Worm (Caenorhabditis elegans): ENCODE data around the gene F53C11.4.
A peak's percentile ranks its signal among the peaks of the same experiment; 100 is the strongest.

F53C11.4 gene

ce11 chrV:13807232-13807631, 20.1 kb upstream of the F53C11.4 start, which contains the start of gene swan-1:
TSS of gene swan-1 (minus strand) at chrV:13807237.
- TF ChIP-seq elt-3 (tag; optimal IDR thresholded peaks at IDR 0.05), result no peak
- no peak for TF ChIP-seq flh-1 (GFP tag; optimal IDR thresholded peaks at IDR 0.05)
- no peak for TF ChIP-seq nhr-76 (tag; optimal IDR thresholded peaks at IDR 0.05)
- TF ChIP-seq mls-2 (tag; optimal IDR thresholded peaks at IDR 0.05), result no peak
- no peak for TF ChIP-seq sem-2 (GFP tag; optimal IDR thresholded peaks at IDR 0.05)
- TF ChIP-seq hlh-1 (tag; optimal IDR thresholded peaks at IDR 0.05), result peak; percentile 41
- peak; percentile 40 for TF ChIP-seq unc-120 (tag; optimal IDR thresholded peaks at IDR 0.05; ENCODE audit: poor library complexity, severe bottlenecking)
- TF ChIP-seq pha-4 (tag; optimal IDR thresholded peaks at IDR 0.05), result no peak
- no peak for TF ChIP-seq M03D4.4 (tag; optimal IDR thresholded peaks at IDR 0.05)

DNA sequence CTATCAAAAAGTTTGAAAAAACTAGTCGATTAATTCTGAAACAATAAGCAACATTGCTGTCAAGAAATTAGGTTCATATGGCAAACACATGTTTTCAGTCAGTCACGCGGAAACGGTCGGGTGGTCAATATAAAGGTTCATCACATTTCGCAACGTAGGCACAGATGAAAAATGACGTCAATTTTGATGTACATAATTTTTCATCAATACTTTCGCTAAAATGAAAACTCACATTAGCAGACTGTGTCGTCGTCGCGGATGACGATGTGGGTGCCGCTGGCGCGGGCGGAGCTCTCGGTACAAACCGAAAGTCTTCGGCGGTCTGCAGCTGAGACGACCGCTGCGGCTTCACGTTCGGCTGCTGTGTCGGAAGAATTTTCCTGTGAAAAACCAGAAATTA, 16.8 kb upstream of the F53C11.4 start, which contains the start of gene swan-2:
Gene swan-2 (minus strand): TSS at position 380 of the 400 bp plus-strand sequence.
- TF ChIP-seq lin-32 (GFP tag; optimal IDR thresholded peaks at IDR 0.05) (no peak), sem-2 (GFP tag; optimal IDR thresholded peaks at IDR 0.05) (no peak), M03D4.4 (tag; optimal IDR thresholded peaks at IDR 0.05) (no peak), lin-13 (tag; optimal IDR thresholded peaks at IDR 0.05) (no peak), snpc-4 (tag; optimal IDR thresholded peaks at IDR 0.05) (no peak), ceh-83 (GFP tag; optimal IDR thresholded peaks at IDR 0.05) (no peak), elt-3 (tag; optimal IDR thresholded peaks at IDR 0.05) (no peak), unc-39 (tag; optimal IDR thresholded peaks at IDR 0.05) (no peak), unc-120 (tag; optimal IDR thresholded peaks at IDR 0.05; ENCODE audit: poor library complexity, severe bottlenecking) (no peak), ces-1 (GFP tag; optimal IDR thresholded peaks at IDR 0.05) (no peak), nhr-12 (tag; optimal IDR thresholded peaks at IDR 0.05) (no peak), elt-1 (tag; optimal IDR thresholded peaks at IDR 0.05; ENCODE audit: borderline replicate concordance, insufficient read depth) (no peak), mab-5 (tag; optimal IDR thresholded peaks at IDR 0.05) (no peak), ceh-39 (tag; optimal IDR thresholded peaks at IDR 0.05) (no peak), ceh-43 (GFP tag; optimal IDR thresholded peaks at IDR 0.05) (no peak), nhr-76 (tag; optimal IDR thresholded peaks at IDR 0.05) (no peak), nhr-2 (tag; optimal IDR thresholded peaks at IDR 0.05) (no peak), sptf-1 (tag; optimal IDR thresholded peaks at IDR 0.05) (no peak), nhr-28 (tag; optimal IDR thresholded peaks at IDR 0.05) (no peak)

DNA sequence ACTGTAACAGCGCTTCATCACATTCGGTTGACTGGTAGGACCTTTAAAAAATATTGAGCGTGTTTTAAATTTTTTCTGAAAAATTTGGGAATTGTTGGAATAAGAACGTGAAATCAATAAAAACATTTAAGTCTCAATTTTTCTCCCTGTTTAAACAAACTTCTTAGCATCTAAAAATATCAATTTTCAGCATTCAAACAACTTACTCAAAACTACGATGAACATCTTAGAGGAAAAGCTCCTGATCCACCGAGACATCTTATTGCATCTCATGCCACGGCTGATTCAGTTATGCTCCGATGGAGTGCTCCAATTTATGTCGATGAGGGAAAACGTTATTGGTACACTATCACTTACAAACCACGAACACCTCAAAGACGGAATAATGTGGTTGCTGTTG, 12.0 kb upstream of the F53C11.4 start:
- TF ChIP-seq elt-1 (tag; optimal IDR thresholded peaks at IDR 0.05; ENCODE audit: borderline replicate concordance, insufficient read depth) (no peak), ham-2 (GFP tag; optimal IDR thresholded peaks at IDR 0.05) (no peak), nhr-76 (tag; optimal IDR thresholded peaks at IDR 0.05) (no peak), bed-3 (GFP tag; optimal IDR thresholded peaks at IDR 0.05) (no peak), sem-2 (GFP tag; optimal IDR thresholded peaks at IDR 0.05) (no peak), lin-32 (GFP tag; optimal IDR thresholded peaks at IDR 0.05) (no peak), M03D4.4 (tag; optimal IDR thresholded peaks at IDR 0.05) (no peak), lin-13 (tag; optimal IDR thresholded peaks at IDR 0.05) (no peak), unc-39 (tag; optimal IDR thresholded peaks at IDR 0.05) (no peak), unc-62 (GFP tag; optimal IDR thresholded peaks at IDR 0.05) (no peak), pha-4 (tag; optimal IDR thresholded peaks at IDR 0.05) (no peak), snpc-4 (tag; optimal IDR thresholded peaks at IDR 0.05) (no peak), ceh-83 (GFP tag; optimal IDR thresholded peaks at IDR 0.05) (no peak), sptf-1 (tag; optimal IDR thresholded peaks at IDR 0.05) (no peak), unc-120 (tag; optimal IDR thresholded peaks at IDR 0.05; ENCODE audit: poor library complexity, severe bottlenecking) (no peak), ceh-43 (GFP tag; optimal IDR thresholded peaks at IDR 0.05) (no peak), ces-1 (GFP tag; optimal IDR thresholded peaks at IDR 0.05) (no peak)

ce11 chrV:13796246-13796776, 9.2 kb upstream of the F53C11.4 start, which contains the start of gene twk-32:
TSS of gene twk-32 (plus strand) at chrV:13796641.
- peak; percentile 18 for TF ChIP-seq ces-1 (GFP tag; optimal IDR thresholded peaks at IDR 0.05)
- TF ChIP-seq blmp-1 (tag; optimal IDR thresholded peaks at IDR 0.05), result no peak

ce11 chrV:13794046-13794445, 6.9 kb upstream of the F53C11.4 start:
- no peak for TF ChIP-seq ceh-39 (tag; optimal IDR thresholded peaks at IDR 0.05)
- TF ChIP-seq elt-3 (tag; optimal IDR thresholded peaks at IDR 0.05), result no peak
- no peak for TF ChIP-seq lin-32 (GFP tag; optimal IDR thresholded peaks at IDR 0.05)
- TF ChIP-seq sem-2 (GFP tag; optimal IDR thresholded peaks at IDR 0.05), result no peak
- TF ChIP-seq unc-39 (tag; optimal IDR thresholded peaks at IDR 0.05), result no peak
- TF ChIP-seq lin-13 (tag; optimal IDR thresholded peaks at IDR 0.05), result no peak
- no peak for TF ChIP-seq nhr-237 (tag; optimal IDR thresholded peaks at IDR 0.05)
- TF ChIP-seq mab-5 (tag; optimal IDR thresholded peaks at IDR 0.05), result no peak
- no peak for TF ChIP-seq mls-2 (tag; optimal IDR thresholded peaks at IDR 0.05)
- TF ChIP-seq cnd-1 (tag; optimal IDR thresholded peaks at IDR 0.05), result no peak
- TF ChIP-seq unc-62 (GFP tag; optimal IDR thresholded peaks at IDR 0.05), result no peak
- no peak for TF ChIP-seq flh-1 (GFP tag; optimal IDR thresholded peaks at IDR 0.05)
- no peak for TF ChIP-seq ceh-43 (GFP tag; optimal IDR thresholded peaks at IDR 0.05)
- TF ChIP-seq zip-8 (tag; optimal IDR thresholded peaks at IDR 0.05), result no peak
- TF ChIP-seq drap-1 (GFP tag; optimal IDR thresholded peaks at IDR 0.05), result no peak
- TF ChIP-seq ztf-11 (tag; optimal IDR thresholded peaks at IDR 0.05), result no peak
- no peak for TF ChIP-seq M03D4.4 (tag; optimal IDR thresholded peaks at IDR 0.05)
- TF ChIP-seq snpc-4 (tag; optimal IDR thresholded peaks at IDR 0.05), result no peak
- no peak for TF ChIP-seq mep-1 (tag; optimal IDR thresholded peaks at IDR 0.05)
- no peak for TF ChIP-seq bed-3 (GFP tag; optimal IDR thresholded peaks at IDR 0.05)

All from whole organism, mixed stage, embryonic.